Fruit fly (Drosophila melanogaster) whole organism: Measurements from ENCODE around the gene CG45307.

Experiments
- CG8478 ChIP-seq: fragments of >200 bp; optimal IDR thresholded peaks from 2 replicates; lab custom pipeline; 2018; ENCODE audit warnings: inconsistent platforms
- Dll ChIP-seq: fragments of >200 bp; optimal IDR thresholded peaks from 2 replicates; lab custom pipeline; 2017
- EcR ChIP-seq, 2 experiments: fragments of >200 bp; optimal IDR thresholded peaks; 2 replicates each; lab custom pipeline; 2017; ENCODE audit warnings: missing biosample characterization in 2 of 2, missing genetic modification characterization in 2 of 2, missing genetic modification reagents in 2 of 2
- pan ChIP-seq: fragments of >200 bp; optimal IDR thresholded peaks from 2 replicates; lab custom pipeline; 2017
- psq ChIP-seq: fragments of >200 bp; optimal IDR thresholded peaks from 2 replicates; lab custom pipeline; 2017
- usp ChIP-seq: fragments of >200 bp; optimal IDR thresholded peaks from 2 replicates; lab custom pipeline; 2017; ENCODE audit warnings: missing biosample characterization, missing genetic modification characterization, mixed read lengths

Gene CG45307

DNA sequence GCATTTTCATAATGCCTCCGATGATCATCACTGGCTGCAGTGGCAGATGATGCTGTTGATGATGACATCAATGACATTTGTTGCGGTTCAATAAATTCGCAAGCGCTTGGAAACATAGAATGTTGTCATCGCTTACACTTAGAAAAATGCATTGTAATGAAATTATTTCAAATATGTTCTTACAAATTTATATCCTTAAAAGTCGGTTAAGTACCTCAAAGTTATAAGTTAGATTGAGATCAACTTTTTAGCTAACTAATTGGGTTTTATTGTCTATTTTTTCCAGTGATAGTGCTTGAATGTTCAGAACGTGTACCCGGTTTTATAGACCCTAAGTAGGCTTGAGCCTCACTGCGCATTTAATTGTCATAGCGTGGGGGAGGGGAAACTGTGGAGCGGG, 10.9 kb upstream of the CG45307 start:
- TF ChIP-seq CG8478 (lab: Kevin White, UChicago) (no peak), EcR (GFP tag; optimal IDR thresholded peaks at IDR 0.05; lab: Kevin White, UChicago) (no peak), Dll (lab: Kevin White, UChicago) (no peak), psq (no peak), usp (GFP tag; lab: Kevin White, UChicago) (no peak), pan (no peak)

DNA sequence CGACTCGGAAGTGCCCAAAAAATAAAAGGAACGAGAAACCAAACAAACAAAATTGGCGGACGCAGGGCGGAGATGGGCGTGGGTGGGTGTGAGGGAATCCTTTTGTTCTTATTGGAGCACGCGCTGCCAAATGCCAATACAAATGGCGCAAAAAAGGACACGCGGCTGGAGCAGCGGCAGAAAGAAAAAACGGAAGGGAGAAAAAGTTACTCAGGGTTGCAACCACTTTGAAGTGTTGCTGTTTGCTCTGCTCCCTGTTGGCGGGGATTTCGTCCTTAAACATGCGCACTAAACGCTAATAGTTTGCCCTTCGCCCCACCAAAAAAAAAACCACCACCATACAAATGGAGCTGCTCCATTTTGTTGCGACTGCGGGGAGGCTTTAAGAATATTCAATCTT, 4.4 kb downstream of the CG45307 start:
- TF ChIP-seq EcR (GFP tag; optimal IDR thresholded peaks at IDR 0.05; lab: Kevin White, UChicago), result no peak
- TF ChIP-seq Dll (lab: Kevin White, UChicago), result no peak
- TF ChIP-seq pan, result no peak
- TF ChIP-seq usp (GFP tag; lab: Kevin White, UChicago), result no peak
- no peak for TF ChIP-seq psq
- no peak for TF ChIP-seq CG8478 (lab: Kevin White, UChicago)

DNA sequence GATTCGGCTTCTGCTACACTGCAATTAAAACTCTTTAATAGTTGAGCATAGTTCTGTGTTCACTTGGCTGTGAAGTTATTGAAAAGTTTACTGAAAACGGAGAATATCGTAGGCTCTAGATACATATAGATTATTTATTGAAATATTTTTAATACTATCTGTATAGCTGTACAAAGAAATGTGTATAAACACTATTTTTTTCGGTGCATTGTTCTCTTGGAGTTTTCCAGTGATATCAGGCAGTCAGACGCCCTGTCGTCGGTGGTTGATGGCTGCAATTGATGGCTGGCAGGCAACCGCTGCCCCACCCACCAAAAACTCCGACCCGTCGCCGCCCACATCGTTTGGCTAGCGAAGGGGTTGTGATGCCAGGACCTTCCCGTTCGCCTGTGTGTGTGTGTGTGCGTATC, 5.6 kb downstream of the CG45307 start:
- TF ChIP-seq EcR (GFP tag; optimal IDR thresholded peaks at IDR 0.05; lab: Kevin White, UChicago) (no peak), CG8478 (lab: Kevin White, UChicago) (no peak), usp (GFP tag; lab: Kevin White, UChicago) (no peak), pan (no peak), psq (no peak), Dll (lab: Kevin White, UChicago) (no peak)

DNA sequence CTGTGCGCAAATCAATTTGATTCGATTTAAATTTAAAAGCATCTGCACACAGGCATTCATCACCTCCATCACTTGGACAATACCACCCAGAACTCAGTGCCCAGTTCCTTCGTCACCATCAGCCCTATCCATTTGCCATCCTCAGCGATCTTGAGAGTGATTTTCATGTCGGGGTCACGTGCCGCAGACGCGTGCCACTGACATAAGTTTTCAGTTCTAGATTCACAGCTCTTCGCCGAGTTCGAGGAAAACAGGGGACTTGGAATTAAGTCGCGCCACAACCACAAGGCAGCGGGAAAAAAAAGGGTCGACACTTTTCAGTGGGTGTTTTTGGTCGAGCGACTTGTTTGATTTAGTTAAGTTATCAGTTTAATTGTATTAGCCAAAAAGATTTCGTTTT, 8.8 kb downstream of the CG45307 start:
- TF ChIP-seq psq, result no peak
- no peak for TF ChIP-seq CG8478 (lab: Kevin White, UChicago)
- TF ChIP-seq Dll (lab: Kevin White, UChicago), result no peak
- TF ChIP-seq usp (GFP tag; lab: Kevin White, UChicago), result no peak

DNA sequence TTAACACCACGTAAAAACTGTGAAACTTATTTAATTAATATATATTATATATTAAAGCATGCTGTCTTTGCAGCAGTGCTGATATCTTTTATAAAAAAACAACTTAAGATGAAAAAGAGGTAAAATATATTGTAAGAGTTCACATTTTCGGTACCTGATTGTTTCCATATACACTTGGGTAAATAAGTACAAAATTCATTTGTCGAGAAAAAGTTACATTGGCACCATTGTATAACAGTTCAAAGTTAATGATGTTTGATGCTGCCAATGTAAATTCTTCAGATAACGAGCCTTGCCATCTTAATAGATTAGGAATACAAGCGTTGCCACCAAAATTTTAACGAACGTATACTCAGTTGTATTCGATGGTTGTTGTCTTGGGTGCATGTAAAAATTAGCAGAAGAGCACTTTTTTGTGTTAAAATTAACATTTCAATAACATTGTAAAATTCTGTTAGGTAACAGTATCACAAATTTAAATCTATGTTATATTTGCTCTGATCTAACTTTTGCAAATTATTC, 11.1 kb downstream of the CG45307 start:
- no peak for TF ChIP-seq usp (GFP tag; lab: Kevin White, UChicago)

DNA sequence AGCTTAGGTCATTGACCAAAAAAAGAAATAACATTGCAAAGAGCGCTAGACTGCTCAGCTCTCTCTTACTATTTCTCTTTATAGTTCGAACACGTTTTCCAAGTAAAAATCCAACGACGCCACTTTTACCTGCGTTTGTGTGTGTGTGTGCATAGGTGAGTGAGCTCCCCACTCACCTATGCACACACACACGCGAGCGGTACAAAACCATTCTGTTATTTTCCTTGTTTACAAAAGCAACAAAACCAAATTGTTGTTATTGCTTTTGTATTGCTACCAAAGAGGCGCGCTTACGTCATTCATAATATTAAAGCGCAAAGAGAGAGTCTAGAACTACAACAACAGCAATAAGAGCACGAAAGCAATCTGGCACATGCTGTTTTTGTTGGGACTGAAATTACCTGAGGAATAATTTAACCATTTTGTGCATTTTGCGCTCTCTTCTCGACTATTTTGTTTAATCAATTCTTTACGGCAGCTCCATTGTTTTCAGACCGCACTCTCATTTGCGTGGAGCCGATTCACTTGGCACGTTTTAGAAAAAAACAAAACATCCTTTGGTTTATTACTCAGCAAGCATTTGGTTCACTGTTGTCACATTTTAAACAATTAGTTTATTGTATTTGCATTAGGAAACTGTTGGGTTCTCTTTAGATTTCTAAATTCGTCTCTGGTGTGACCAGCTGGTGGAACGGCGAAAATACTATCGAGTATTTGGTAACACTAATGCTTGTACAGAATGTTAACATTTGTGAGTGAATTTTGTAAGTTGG, 11.8 kb downstream of the CG45307 start, which contains the start of gene raw:
Gene raw, minus strand, starts transcription at position 677 of the 773 bp plus-strand sequence.
- TF ChIP-seq pan (no peak), EcR (GFP tag; optimal IDR thresholded peaks at IDR 0.05; lab: Kevin White, UChicago) (peak; percentile 20 to 87), psq (no peak), CG8478 (lab: Kevin White, UChicago) (no peak)

DNA sequence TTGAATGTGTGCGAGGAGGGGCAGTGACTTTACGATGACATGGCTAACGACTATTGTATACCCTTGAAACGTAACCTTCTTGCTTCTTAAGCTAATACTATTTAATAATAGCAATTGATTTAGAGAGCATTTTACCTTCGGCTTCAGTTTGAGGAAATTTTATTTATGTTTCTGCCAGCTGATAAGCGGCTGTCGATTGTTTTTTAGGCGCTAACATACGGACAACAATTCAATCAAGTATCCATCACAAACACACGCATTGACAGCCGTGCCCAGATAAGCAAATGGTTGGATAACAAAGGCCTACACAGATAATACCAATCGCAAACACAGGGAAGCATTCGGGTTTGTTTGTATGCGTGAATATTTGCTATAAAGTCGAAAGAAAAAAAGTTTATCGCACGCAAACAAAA, 13.7 kb downstream of the CG45307 start:
- TF ChIP-seq usp (GFP tag; lab: Kevin White, UChicago) (no peak), Dll (lab: Kevin White, UChicago) (no peak), psq (no peak), EcR (GFP tag; optimal IDR thresholded peaks at IDR 0.05; lab: Kevin White, UChicago) (no peak), pan (no peak), CG8478 (lab: Kevin White, UChicago) (no peak)

DNA sequence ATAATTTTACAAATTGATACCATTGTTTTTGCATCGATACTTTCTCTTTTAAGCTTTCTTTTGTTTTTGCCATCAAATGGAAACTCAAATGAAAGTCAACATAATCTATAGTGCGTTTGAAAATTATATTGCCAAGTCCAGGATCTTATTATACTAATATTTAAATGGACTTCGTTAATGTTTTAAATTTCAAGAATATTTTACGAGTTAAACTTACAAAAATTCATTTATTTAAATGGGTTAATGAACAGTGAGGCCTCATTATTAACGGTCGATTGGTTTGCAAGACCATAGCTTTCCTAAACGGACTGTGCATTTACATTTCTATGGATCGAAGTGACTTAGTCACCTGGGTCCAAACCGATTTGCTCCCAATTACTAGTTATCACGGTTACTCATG, 15.5 kb downstream of the CG45307 start:
- TF ChIP-seq CG8478 (lab: Kevin White, UChicago) (no peak), EcR (GFP tag; optimal IDR thresholded peaks at IDR 0.05; lab: Kevin White, UChicago) (no peak), Dll (lab: Kevin White, UChicago) (no peak), usp (GFP tag; lab: Kevin White, UChicago) (no peak)

DNA sequence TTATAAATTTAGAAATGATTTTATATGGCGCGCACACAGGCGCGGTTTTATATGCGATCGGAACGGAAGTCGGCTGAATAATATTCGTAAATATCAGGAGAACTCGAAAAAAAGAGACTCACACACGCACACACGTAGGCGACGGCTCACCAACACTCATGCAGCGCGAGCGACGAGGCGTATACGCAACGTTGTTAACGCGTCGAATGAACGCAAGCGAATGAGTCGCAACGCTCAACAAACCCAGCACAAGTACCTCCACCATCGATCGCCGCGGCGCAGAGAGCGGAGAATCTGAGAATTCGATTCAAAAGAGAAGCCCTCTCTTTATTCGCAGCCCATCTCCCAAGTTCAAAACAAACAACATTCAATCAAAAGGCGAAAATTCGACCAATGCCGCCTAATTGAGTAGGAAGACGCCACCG, 16.3 kb downstream of the CG45307 start:
- TF ChIP-seq EcR (GFP tag; optimal IDR thresholded peaks at IDR 0.05; lab: Kevin White, UChicago), result peak in 1 of 2 experiments; percentile 16
- TF ChIP-seq CG8478 (lab: Kevin White, UChicago), result no peak

DNA sequence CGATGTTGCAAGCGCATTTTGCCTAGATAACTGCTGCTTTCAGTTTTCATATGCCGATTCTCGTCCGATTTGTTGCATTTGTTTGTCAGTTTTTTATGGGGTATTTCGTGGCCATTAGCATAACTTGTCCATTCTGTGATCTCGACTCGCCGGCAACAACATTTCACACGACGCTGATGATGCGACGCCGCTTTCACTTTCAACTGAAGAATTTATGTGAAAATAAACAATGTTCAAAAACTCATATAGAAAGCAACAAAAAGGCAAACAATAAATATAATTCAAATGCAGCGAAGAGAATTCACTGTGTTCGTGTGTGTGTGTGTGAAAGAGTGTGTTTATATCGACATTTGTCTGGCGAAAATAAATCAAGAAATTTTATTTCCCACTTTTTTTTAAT, 16.9 kb downstream of the CG45307 start:
- TF ChIP-seq psq, result no peak
- TF ChIP-seq EcR (GFP tag; optimal IDR thresholded peaks at IDR 0.05; lab: Kevin White, UChicago), result no peak
- TF ChIP-seq CG8478 (lab: Kevin White, UChicago), result no peak
- TF ChIP-seq Dll (lab: Kevin White, UChicago), result no peak
- no peak for TF ChIP-seq pan

DNA sequence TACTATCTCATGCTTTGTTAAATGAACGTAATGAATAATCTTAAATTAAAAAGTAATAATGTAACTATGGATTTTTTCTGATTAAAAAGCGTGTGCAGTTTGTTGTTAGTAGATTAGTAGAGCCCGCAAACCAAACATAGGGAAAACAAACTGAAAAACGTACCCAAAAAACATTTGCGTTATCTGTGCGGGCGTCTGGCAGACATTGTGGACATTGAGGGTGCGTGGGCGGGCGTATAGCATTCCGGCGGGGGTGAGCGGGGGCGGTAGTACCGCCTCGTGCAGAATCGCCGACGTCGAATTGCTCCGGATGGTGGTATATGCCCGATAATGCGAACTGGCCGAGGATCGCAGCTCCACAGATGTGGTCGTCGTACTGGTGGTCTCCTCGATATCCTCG, 17.6 kb downstream of the CG45307 start:
- TF ChIP-seq psq, result no peak
- no peak for TF ChIP-seq usp (GFP tag; lab: Kevin White, UChicago)
- no peak for TF ChIP-seq EcR (GFP tag; optimal IDR thresholded peaks at IDR 0.05; lab: Kevin White, UChicago)
- no peak for TF ChIP-seq pan
- no peak for TF ChIP-seq CG8478 (lab: Kevin White, UChicago)
- no peak for TF ChIP-seq Dll (lab: Kevin White, UChicago)

DNA sequence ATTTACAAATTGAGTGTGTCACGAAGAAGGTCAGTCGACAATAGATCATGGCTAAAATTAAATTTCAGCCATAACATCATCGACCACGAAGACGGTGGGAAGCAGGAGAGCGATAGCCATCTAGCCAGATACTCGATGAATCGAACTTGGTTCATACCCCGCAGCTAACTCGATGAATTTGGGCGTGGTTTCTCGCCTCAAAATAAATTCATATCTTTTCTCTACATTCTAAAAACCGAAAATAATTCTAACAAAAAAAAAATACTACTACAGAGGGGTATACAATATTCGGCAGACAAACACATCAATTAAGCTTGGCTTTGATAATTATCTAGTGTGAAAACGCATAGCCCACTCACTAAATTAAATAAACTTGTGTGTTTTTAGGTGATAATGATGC, 19.2 kb downstream of the CG45307 start:
- no peak for TF ChIP-seq psq
- TF ChIP-seq EcR (GFP tag; optimal IDR thresholded peaks at IDR 0.05; lab: Kevin White, UChicago), result no peak
- TF ChIP-seq CG8478 (lab: Kevin White, UChicago), result no peak
- TF ChIP-seq usp (GFP tag; lab: Kevin White, UChicago), result no peak
- no peak for TF ChIP-seq pan
- no peak for TF ChIP-seq Dll (lab: Kevin White, UChicago)

DNA sequence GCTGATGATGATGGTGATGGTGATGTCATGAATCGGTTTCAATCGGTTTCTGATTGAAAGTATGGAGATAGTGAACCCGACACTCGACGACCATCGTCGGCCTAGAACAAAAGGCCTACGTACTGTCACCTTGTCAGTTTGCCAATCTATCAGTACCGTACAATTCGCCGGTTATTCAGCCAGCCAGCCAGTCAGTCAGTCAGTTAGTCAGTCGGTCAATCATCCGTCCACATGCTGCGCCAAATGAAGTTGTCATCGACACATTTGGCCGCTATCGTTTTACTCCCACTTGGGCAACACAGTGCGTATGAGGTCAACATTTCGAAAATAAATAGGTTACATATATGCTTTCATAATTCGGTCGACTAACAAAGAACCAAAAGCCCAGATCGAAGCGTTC, 30.9 kb downstream of the CG45307 start:
- TF ChIP-seq EcR (GFP tag; optimal IDR thresholded peaks at IDR 0.05; lab: Kevin White, UChicago) (no peak), psq (no peak), Dll (lab: Kevin White, UChicago) (no peak), pan (no peak), CG8478 (lab: Kevin White, UChicago) (no peak), usp (GFP tag; lab: Kevin White, UChicago) (no peak)
